Fruit fly (Drosophila melanogaster) whole organism, embryonic: ENCODE data around the gene Rpn10.

Source experiments
- CG10267 ChIP-seq: fragments of 200-800 bp; sonication (Bioruptor generic); optimal IDR thresholded peaks from 2 replicates; lab custom pipeline; 2018; ENCODE audit warnings: missing biosample characterization, mild to moderate bottlenecking, missing genetic modification characterization, moderate library complexity
- CG11085 ChIP-seq: fragments of 200-800 bp; sonication (Bioruptor generic); IDR thresholded peaks from 2 replicates; pipeline ENCODE4 v1.3.6; 2022; ENCODE audit warnings: missing biosample characterization, missing genetic modification characterization
- CG12071 ChIP-seq: fragments of 200-800 bp; sonication (Bioruptor generic); optimal IDR thresholded peaks from 3 replicates; lab custom pipeline; 2018; ENCODE audit warnings: missing biosample characterization, mild to moderate bottlenecking, missing genetic modification characterization
- CG12769 ChIP-seq: fragments of 200-800 bp; sonication (Bioruptor generic); optimal IDR thresholded peaks from 2 replicates; lab custom pipeline; 2019; ENCODE audit warnings: missing biosample characterization, mild to moderate bottlenecking, missing genetic modification characterization, moderate library complexity
- CG14014 ChIP-seq: fragments of 200-800 bp; sonication (Bioruptor generic); IDR thresholded peaks from 2 replicates; pipeline ENCODE4 v1.3.6; 2022; ENCODE audit warnings: missing biosample characterization, missing genetic modification characterization
- CG17802 ChIP-seq: fragments of 200-800 bp; sonication (Bioruptor generic); optimal IDR thresholded peaks from 2 replicates; lab custom pipeline; 2018; ENCODE audit warnings: missing biosample characterization, mild to moderate bottlenecking, missing genetic modification characterization, moderate library complexity
- CG2889 ChIP-seq: fragments of 200-800 bp; sonication (Bioruptor generic); IDR thresholded peaks from 3 replicates; pipeline ENCODE4 v1.3.6; 2022; ENCODE audit warnings: missing biosample characterization, missing genetic modification characterization
- CG30403 ChIP-seq: fragments of 200-800 bp; sonication (Bioruptor generic); optimal IDR thresholded peaks from 3 replicates; lab custom pipeline; 2016; ENCODE audit warnings: missing biosample characterization, missing genetic modification characterization
- CG30431 ChIP-seq: fragments of 200-800 bp; sonication (Bioruptor generic); optimal IDR thresholded peaks from 2 replicates; lab custom pipeline; 2017; ENCODE audit warnings: missing biosample characterization, missing genetic modification characterization
- CG32772 ChIP-seq: fragments of 200-800 bp; sonication (Bioruptor generic); IDR thresholded peaks from 2 replicates; pipeline ENCODE4 v1.3.6; 2022; ENCODE audit warnings: missing biosample characterization, missing genetic modification characterization
- CG34376 ChIP-seq: fragments of 200-800 bp; sonication (Bioruptor generic); optimal IDR thresholded peaks from 2 replicates; lab custom pipeline; 2018; ENCODE audit warnings: missing biosample characterization, mild to moderate bottlenecking, missing genetic modification characterization
- CG4617 ChIP-seq: fragments of 200-800 bp; sonication (Bioruptor generic); optimal IDR thresholded peaks from 3 replicates; lab custom pipeline; 2016; ENCODE audit warnings: missing biosample characterization, missing genetic modification characterization, borderline replicate concordance
- CG6272 ChIP-seq: fragments of 200-800 bp; sonication (Bioruptor generic); IDR thresholded peaks from 2 replicates; pipeline ENCODE4 v1.3.6; 2022; ENCODE audit warnings: missing biosample characterization, missing genetic modification characterization
- CG6683 ChIP-seq: fragments of 200-800 bp; sonication (Bioruptor generic); optimal IDR thresholded peaks from 2 replicates; lab custom pipeline; 2017; ENCODE audit warnings: missing biosample characterization, mild to moderate bottlenecking, missing genetic modification characterization, missing genetic modification reagents
- CG6813 ChIP-seq: fragments of 200-800 bp; sonication (Bioruptor generic); optimal IDR thresholded peaks from 2 replicates; lab custom pipeline; 2017; ENCODE audit warnings: missing biosample characterization, missing genetic modification characterization, mild to moderate bottlenecking, moderate library complexity, missing genetic modification reagents
- CG7839 ChIP-seq: fragments of 200-800 bp; sonication (Bioruptor generic); optimal IDR thresholded peaks from 3 replicates; lab custom pipeline; 2018; ENCODE audit warnings: missing biosample characterization, mild to moderate bottlenecking, missing genetic modification characterization, moderate library complexity
- Dip2 ChIP-seq: fragments of 200-800 bp; sonication (Bioruptor generic); IDR thresholded peaks from 2 replicates; pipeline ENCODE4 v1.3.6; 2022; ENCODE audit warnings: missing biosample characterization, missing genetic modification characterization
- Elba2 ChIP-seq: fragments of 200-800 bp; sonication (Bioruptor generic); optimal IDR thresholded peaks from 3 replicates; lab custom pipeline; 2016; ENCODE audit warnings: missing biosample characterization, missing genetic modification characterization
- Fer1 ChIP-seq: fragments of 200-800 bp; sonication (Bioruptor generic); optimal IDR thresholded peaks from 2 replicates; lab custom pipeline; 2017; ENCODE audit warnings: missing biosample characterization, mild to moderate bottlenecking, missing genetic modification characterization
- HLH54F ChIP-seq: fragments of 200-800 bp; sonication (Bioruptor generic); optimal IDR thresholded peaks from 3 replicates; lab custom pipeline; 2016; ENCODE audit warnings: missing biosample characterization, missing genetic modification characterization
- HmgZ ChIP-seq: fragments of 200-800 bp; sonication (Bioruptor generic); optimal IDR thresholded peaks from 2 replicates; lab custom pipeline; 2018; ENCODE audit warnings: missing biosample characterization, mild to moderate bottlenecking, missing genetic modification characterization
- Hmx ChIP-seq: fragments of 200-800 bp; sonication (Bioruptor generic); optimal IDR thresholded peaks from 2 replicates; lab custom pipeline; 2016; ENCODE audit warnings: missing biosample characterization, missing genetic modification characterization
- NFAT ChIP-seq: fragments of 200-800 bp; sonication (Bioruptor generic); IDR thresholded peaks from 2 replicates; pipeline ENCODE4 v1.3.6; 2022; ENCODE audit warnings: missing biosample characterization, missing genetic modification characterization
- NK7.1 ChIP-seq: fragments of 200-800 bp; sonication (Bioruptor generic); optimal IDR thresholded peaks from 3 replicates; lab custom pipeline; 2016; ENCODE audit warnings: missing biosample characterization, missing genetic modification characterization
- Poxn ChIP-seq: fragments of 200-800 bp; sonication (Bioruptor generic); IDR thresholded peaks from 2 replicates; pipeline ENCODE4 v1.3.6; 2022; ENCODE audit warnings: missing biosample characterization, missing genetic modification characterization
- Ptx1 ChIP-seq: fragments of 200-800 bp; sonication (Bioruptor generic); IDR thresholded peaks from 2 replicates; pipeline ENCODE4 v1.3.6; 2022; ENCODE audit warnings: missing biosample characterization, missing genetic modification characterization
- Ravus ChIP-seq: fragments of 200-800 bp; sonication (Bioruptor generic); IDR thresholded peaks from 2 replicates; pipeline ENCODE4 v1.3.6; 2022; ENCODE audit warnings: missing biosample characterization, missing genetic modification characterization
- Side ChIP-seq: fragments of 200-800 bp; sonication (Bioruptor generic); optimal IDR thresholded peaks from 2 replicates; lab custom pipeline; 2016; ENCODE audit warnings: missing biosample characterization, missing genetic modification characterization
- YL-1 ChIP-seq: fragments of 200-800 bp; sonication (Bioruptor generic); optimal IDR thresholded peaks from 3 replicates; lab custom pipeline; 2017; ENCODE audit warnings: missing biosample characterization, mild to moderate bottlenecking, missing genetic modification characterization
- aop ChIP-seq: fragments of 200-800 bp; sonication (Bioruptor generic); IDR thresholded peaks from 2 replicates; pipeline ENCODE4 v1.3.6; 2022; ENCODE audit warnings: missing biosample characterization, missing genetic modification characterization
- ap ChIP-seq: fragments of 200-800 bp; sonication (Bioruptor generic); IDR thresholded peaks from 2 replicates; pipeline ENCODE4 v1.3.6; 2022; ENCODE audit warnings: missing biosample characterization, missing genetic modification characterization
- bcd ChIP-seq: fragments of 200-800 bp; sonication (Bioruptor generic); optimal IDR thresholded peaks from 2 replicates; lab custom pipeline; 2017; ENCODE audit warnings: missing biosample characterization, mild to moderate bottlenecking, missing genetic modification characterization
- corto ChIP-seq: fragments of 200-800 bp; sonication (Bioruptor generic); optimal IDR thresholded peaks from 2 replicates; lab custom pipeline; 2016; ENCODE audit warnings: missing biosample characterization, mild to moderate bottlenecking, missing genetic modification characterization, moderate library complexity
- dm ChIP-seq: fragments of 200-800 bp; sonication (Bioruptor generic); optimal IDR thresholded peaks from 3 replicates; lab custom pipeline; 2016; ENCODE audit warnings: missing biosample characterization, missing genetic modification characterization
- en ChIP-seq: fragments of 200-800 bp; sonication (Bioruptor generic); optimal IDR thresholded peaks from 2 replicates; lab custom pipeline; 2016; ENCODE audit warnings: missing biosample characterization, missing genetic modification characterization
- gsb ChIP-seq: fragments of 200-800 bp; sonication (Bioruptor generic); IDR thresholded peaks from 2 replicates; pipeline ENCODE4 v1.3.6; 2022; ENCODE audit warnings: missing biosample characterization, missing genetic modification characterization
- hb ChIP-seq: fragments of 200-800 bp; sonication (Bioruptor generic); IDR thresholded peaks from 3 replicates; pipeline ENCODE4 v1.3.6; 2022; ENCODE audit warnings: missing biosample characterization, missing genetic modification characterization; ENCODE audit not compliant: partially characterized antibody
- klu ChIP-seq: fragments of 200-800 bp; sonication (Bioruptor generic); IDR thresholded peaks from 2 replicates; pipeline ENCODE4 v1.3.6; 2022; ENCODE audit warnings: missing biosample characterization, missing genetic modification characterization
- kni ChIP-seq: fragments of 200-800 bp; sonication (Bioruptor generic); optimal IDR thresholded peaks from 3 replicates; lab custom pipeline; 2017; ENCODE audit warnings: mild to moderate bottlenecking, missing biosample characterization, missing genetic modification reagents, missing genetic modification characterization
- lbe ChIP-seq: fragments of 200-800 bp; sonication (Bioruptor generic); optimal IDR thresholded peaks from 2 replicates; lab custom pipeline; 2016; ENCODE audit warnings: missing biosample characterization, mild to moderate bottlenecking, missing genetic modification characterization
- lmd ChIP-seq: fragments of 200-800 bp; sonication (Bioruptor generic); IDR thresholded peaks from 2 replicates; pipeline ENCODE4 v1.3.6; 2022; ENCODE audit warnings: missing biosample characterization, missing genetic modification characterization
- mam ChIP-seq: fragments of 200-800 bp; sonication (Bioruptor generic); optimal IDR thresholded peaks from 3 replicates; lab custom pipeline; 2016; ENCODE audit warnings: missing biosample characterization, missing genetic modification characterization
- odd ChIP-seq: fragments of 200-800 bp; sonication (Bioruptor generic); optimal IDR thresholded peaks from 2 replicates; lab custom pipeline; 2017; ENCODE audit warnings: missing biosample characterization, mild to moderate bottlenecking, missing genetic modification characterization
- pb ChIP-seq: fragments of 200-800 bp; sonication (Bioruptor generic); optimal IDR thresholded peaks from 3 replicates; lab custom pipeline; 2016; ENCODE audit warnings: missing biosample characterization, missing genetic modification characterization
- prd ChIP-seq, 3 experiments: fragments of >200 bp in 2 of 3; fragments of 200-800 bp in 1 of 3; sonication (Bioruptor generic) in 1 of 3; optimal IDR thresholded peaks in 2 of 3; IDR thresholded peaks in 1 of 3; 2 replicates in 2 of 3; 3 replicates in 1 of 3; pipeline versions ENCODE4 v1.3.6 to Lab custom; 2017 to 2022; ENCODE audit warnings: missing biosample characterization in 1 of 3, missing genetic modification characterization in 1 of 3
- pros ChIP-seq: fragments of 200-800 bp; sonication (Bioruptor generic); optimal IDR thresholded peaks from 3 replicates; lab custom pipeline; 2019; ENCODE audit warnings: missing biosample characterization, mild to moderate bottlenecking, missing genetic modification characterization, moderate library complexity
- ro ChIP-seq: fragments of 200-800 bp; sonication (Bioruptor generic); IDR thresholded peaks from 2 replicates; pipeline ENCODE4 v1.3.6; 2022; ENCODE audit warnings: missing biosample characterization, missing genetic modification characterization
- row ChIP-seq: fragments of 200-800 bp; sonication (Bioruptor generic); IDR thresholded peaks from 3 replicates; pipeline ENCODE4 v1.3.6; 2022; ENCODE audit warnings: missing biosample characterization, missing genetic modification characterization
- sc ChIP-seq, 3 experiments: fragments of >200 bp in 2 of 3; fragments of 200-800 bp in 1 of 3; sonication (Bioruptor generic) in 1 of 3; optimal IDR thresholded peaks; 2 replicates in 2 of 3; 3 replicates in 1 of 3; lab custom pipeline; 2017; ENCODE audit warnings: mild to moderate bottlenecking in 1 of 3, missing biosample characterization in 1 of 3, missing genetic modification characterization in 1 of 3, missing genetic modification reagents in 1 of 3
- usp ChIP-seq: fragments of >200 bp; optimal IDR thresholded peaks from 2 replicates; lab custom pipeline; 2017; ENCODE audit warnings: missing biosample characterization, missing genetic modification characterization

The Rpn10 gene

dm6 chr3L:21568848-21569372 lies 32.1 kb downstream of the Rpn10 start, which contains the start of the genes CRIF and SMC5 (continued):
- TF ChIP-seq pb (GFP tag; lab: Kevin White, UChicago) (no peak), lmd (GFP tag; lab: Robert Waterston, UW) (no peak; the same call in 1 of the 2 replicates), CG12071 (GFP tag; lab: Kevin White, UChicago) (no peak), HmgZ (tag; lab: Kevin White, UChicago) (peak; percentile 42), Ravus (GFP tag; lab: Robert Waterston, UW) (no peak; the same call in 1 of the 2 replicates), CG12769 (tag; lab: Kevin White, UChicago) (no peak), Ptx1 (GFP tag; lab: Robert Waterston, UW) (peak; percentile 49), mam (GFP tag; lab: Kevin White, UChicago) (peak; percentile 82), Dip2 (no peak), CG7839 (tag; lab: Kevin White, UChicago) (no peak), hb (no peak), kni (GFP tag; lab: Kevin White, UChicago) (no peak), Fer1 (GFP tag; lab: Kevin White, UChicago) (peak; percentile 44), pros (GFP tag; lab: Kevin White, UChicago) (no peak), CG6272 (GFP tag; lab: Robert Waterston, UW) (no peak; the same call in 1 of the 2 replicates), row (GFP tag; lab: Robert Waterston, UW) (peak; percentile 94), sc (optimal IDR thresholded peaks at IDR 0.05; lab: Kevin White, UChicago) (no peak), sc (GFP tag; optimal IDR thresholded peaks at IDR 0.05; lab: Kevin White, UChicago) (peak; percentile 26), CG2889 (GFP tag; lab: Robert Waterston, UW) (0 out of 3 replicates have a peak, but pooled peaks have one; percentile 43), Elba2 (peak; percentile 39), CG32772 (no peak), gsb (GFP tag; lab: Robert Waterston, UW) (no peak), corto (GFP tag; lab: Kevin White, UChicago) (no peak), lbe (GFP tag; lab: Kevin White, UChicago) (no peak), CG34376 (GFP tag; lab: Kevin White, UChicago) (peak; percentile 38), CG30431 (GFP tag; lab: Kevin White, UChicago) (peak; percentile 12), NFAT (0 out of 2 replicates have a peak, but pooled peaks have one; percentile 23), ro (no peak), dm (GFP tag; lab: Kevin White, UChicago) (peak; percentile 33), odd (GFP tag; lab: Kevin White, UChicago) (no peak), NK7.1 (GFP tag; lab: Kevin White, UChicago) (peak; percentile 52), Poxn (GFP tag; lab: Robert Waterston, UW) (no peak), aop (GFP tag; lab: Robert Waterston, UW) (no peak), CG6813 (GFP tag; lab: Kevin White, UChicago) (no peak), prd (optimal IDR thresholded peaks at IDR 0.05; lab: Kevin White, UChicago) (no peak), prd (GFP tag; IDR thresholded peaks at IDR 0.05; lab: Robert Waterston, UW) (no peak; the same call in none of the 3 replicates), CG6683 (no peak), ap (GFP tag; lab: Robert Waterston, UW) (no peak; the same call in 1 of the 2 replicates), CG17802 (peak; percentile 94), Hmx (peak; percentile 46), CG4617 (peak; percentile 68), bcd (GFP tag; lab: Kevin White, UChicago) (no peak), usp (no peak), CG30403 (GFP tag; lab: Kevin White, UChicago) (peak; percentile 89), YL-1 (GFP tag; lab: Kevin White, UChicago) (peak; percentile 11), Side (GFP tag; lab: Kevin White, UChicago) (peak; percentile 46), en (GFP tag; lab: Kevin White, UChicago) (peak; percentile 0), klu (no peak; the same call in 1 of the 2 replicates), HLH54F (peak; percentile 78), CG10267 (tag; lab: Kevin White, UChicago) (peak; percentile 64), CG14014 (GFP tag; lab: Robert Waterston, UW) (peak; percentile 52; the same call in 1 of the 2 replicates), CG11085 (GFP tag; lab: Robert Waterston, UW) (no peak)
